Worm (Caenorhabditis elegans): Measurements from ENCODE around the gene zfp-1.

DNA sequence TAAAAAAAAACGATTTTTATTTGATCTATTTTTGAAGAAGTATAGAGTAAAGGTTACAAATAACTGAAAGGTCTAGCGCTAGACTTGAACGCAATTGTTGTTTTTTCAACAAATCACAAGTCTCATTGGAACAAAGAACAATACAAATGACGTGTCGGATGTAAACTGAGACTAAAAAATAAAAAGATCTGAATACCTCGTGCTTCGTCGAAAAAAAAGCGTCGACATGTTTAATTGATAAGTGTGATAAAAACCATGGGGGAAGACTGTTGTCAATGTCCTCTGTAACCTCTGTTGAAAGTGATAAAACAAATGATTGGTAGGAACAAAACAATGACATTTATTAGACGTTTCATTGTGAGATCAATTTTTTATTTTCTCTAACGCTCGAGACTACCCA lies 8.6 kb upstream of the zfp-1 start:
- TF ChIP-seq B0310.2 (tag; optimal IDR thresholded peaks at IDR 0.05) (no peak), scrt-1 (GFP tag; IDR thresholded peaks at IDR 0.05) (no peak), F13C5.2 (tag; optimal IDR thresholded peaks at IDR 0.05) (no peak), hmbx-1 (tag; optimal IDR thresholded peaks at IDR 0.05) (no peak)

Measured in whole organism, early embryonic.